Fruit fly (Drosophila melanogaster) whole organism, embryonic: ENCODE data around the gene CG6067.

ENCODE experiments used
- Adf1 ChIP-seq: fragments of 200-800 bp; sonication (Bioruptor generic); IDR thresholded peaks from 2 replicates; pipeline ENCODE4 v1.3.6; 2022; ENCODE audit warnings: missing biosample characterization, missing genetic modification characterization
- Antp ChIP-seq: fragments of 200-800 bp; sonication (Bioruptor generic); optimal IDR thresholded peaks from 3 replicates; lab custom pipeline; 2016; ENCODE audit warnings: missing biosample characterization, missing genetic modification characterization
- C15 ChIP-seq: fragments of 200-800 bp; sonication (Bioruptor generic); IDR thresholded peaks from 3 replicates; pipeline ENCODE4 v1.3.6; 2022; ENCODE audit warnings: missing biosample characterization, missing genetic modification characterization
- CG10543 ChIP-seq: fragments of 200-800 bp; sonication (Bioruptor generic); optimal IDR thresholded peaks from 3 replicates; lab custom pipeline; 2017; ENCODE audit warnings: missing biosample characterization, mild to moderate bottlenecking, missing genetic modification characterization, moderate library complexity
- CG10979 ChIP-seq: fragments of 200-800 bp; sonication (Bioruptor generic); optimal IDR thresholded peaks from 2 replicates; lab custom pipeline; 2018; ENCODE audit warnings: missing biosample characterization, mild to moderate bottlenecking, missing genetic modification characterization, moderate library complexity
- CG11456 ChIP-seq: fragments of 200-800 bp; sonication (Bioruptor generic); IDR thresholded peaks from 3 replicates; pipeline ENCODE4 v1.3.6; 2022; ENCODE audit warnings: missing biosample characterization, missing genetic modification characterization
- CG12219 ChIP-seq: fragments of 200-800 bp; sonication (Bioruptor generic); optimal IDR thresholded peaks from 3 replicates; lab custom pipeline; 2018; ENCODE audit warnings: missing biosample characterization, mild to moderate bottlenecking, missing genetic modification characterization
- CG13775 ChIP-seq: fragments of 200-800 bp; sonication (Bioruptor generic); optimal IDR thresholded peaks from 3 replicates; lab custom pipeline; 2017; ENCODE audit warnings: missing biosample characterization, mild to moderate bottlenecking, missing genetic modification characterization
- CG14441 ChIP-seq: fragments of 200-800 bp; sonication (Bioruptor generic); IDR thresholded peaks from 2 replicates; pipeline ENCODE4 v1.3.6; 2022; ENCODE audit warnings: missing biosample characterization, missing genetic modification characterization
- CG17385 ChIP-seq: fragments of 200-800 bp; sonication (Bioruptor generic); optimal IDR thresholded peaks from 3 replicates; lab custom pipeline; 2018; ENCODE audit warnings: missing biosample characterization, mild to moderate bottlenecking, missing genetic modification characterization
- CG1792 ChIP-seq: fragments of 200-800 bp; sonication (Bioruptor generic); optimal IDR thresholded peaks from 2 replicates; lab custom pipeline; 2016; ENCODE audit warnings: missing biosample characterization, missing genetic modification characterization
- CG2712 ChIP-seq: fragments of 200-800 bp; optimal IDR thresholded peaks from 3 replicates; lab custom pipeline; 2019; ENCODE audit warnings: missing biosample characterization, mild to moderate bottlenecking, missing genetic modification characterization, moderate library complexity
- CG32772 ChIP-seq: fragments of 200-800 bp; sonication (Bioruptor generic); IDR thresholded peaks from 2 replicates; pipeline ENCODE4 v1.3.6; 2022; ENCODE audit warnings: missing biosample characterization, missing genetic modification characterization
- CG34422 ChIP-seq: fragments of 200-800 bp; sonication (Bioruptor generic); IDR thresholded peaks from 3 replicates; pipeline ENCODE4 v1.3.6; 2022; ENCODE audit warnings: missing biosample characterization, missing genetic modification characterization
- CG4360 ChIP-seq: fragments of 200-800 bp; sonication (Bioruptor generic); IDR thresholded peaks from 2 replicates; pipeline ENCODE4 v1.3.6; 2022; ENCODE audit warnings: missing biosample characterization, missing genetic modification characterization
- CG6689 ChIP-seq: fragments of 200-800 bp; sonication (Bioruptor generic); IDR thresholded peaks from 2 replicates; pipeline ENCODE4 v1.3.6; 2022; ENCODE audit warnings: missing biosample characterization, missing genetic modification characterization
- CG6765 ChIP-seq: fragments of 200-800 bp; sonication (Bioruptor generic); optimal IDR thresholded peaks from 3 replicates; lab custom pipeline; 2017; ENCODE audit warnings: missing biosample characterization, mild to moderate bottlenecking, missing genetic modification characterization
- CG6813 ChIP-seq: fragments of 200-800 bp; sonication (Bioruptor generic); optimal IDR thresholded peaks from 2 replicates; lab custom pipeline; 2017; ENCODE audit warnings: missing biosample characterization, missing genetic modification characterization, mild to moderate bottlenecking, moderate library complexity, missing genetic modification reagents
- D19B ChIP-seq: fragments of 200-800 bp; sonication (Bioruptor generic); optimal IDR thresholded peaks from 2 replicates; lab custom pipeline; 2017; ENCODE audit warnings: missing biosample characterization, mild to moderate bottlenecking, missing genetic modification characterization
- Drgx ChIP-seq: fragments of 200-800 bp; sonication (Bioruptor generic); IDR thresholded peaks from 2 replicates; pipeline ENCODE4 v1.3.6; 2022; ENCODE audit warnings: missing biosample characterization, missing genetic modification characterization
- HLH3B ChIP-seq: fragments of 200-800 bp; sonication (Bioruptor generic); IDR thresholded peaks from 2 replicates; pipeline ENCODE4 v1.3.6; 2022; ENCODE audit warnings: missing biosample characterization, missing genetic modification characterization
- Hmx ChIP-seq: fragments of 200-800 bp; sonication (Bioruptor generic); optimal IDR thresholded peaks from 2 replicates; lab custom pipeline; 2016; ENCODE audit warnings: missing biosample characterization, missing genetic modification characterization
- Med ChIP-seq: fragments of 200-800 bp; sonication (Bioruptor generic); peaks from one replicate; lab custom pipeline; 2016; ENCODE audit warnings: missing biosample characterization, missing genetic modification characterization, mild to moderate bottlenecking, inconsistent platforms, moderate library complexity
- Pdp1 ChIP-seq, 2 experiments: fragments of 200-800 bp; sonication (Bioruptor generic); optimal IDR thresholded peaks; 3 replicates each; lab custom pipeline; 2016; ENCODE audit warnings: missing biosample characterization in 2 of 2, missing genetic modification characterization in 2 of 2, mild to moderate bottlenecking in 1 of 2, moderate library complexity in 1 of 2
- Xrp1 ChIP-seq: fragments of 200-800 bp; sonication (Bioruptor generic); IDR thresholded peaks from 2 replicates; pipeline ENCODE4 v1.3.6; 2022; ENCODE audit warnings: missing biosample characterization, missing genetic modification characterization
- ac ChIP-seq: fragments of 200-800 bp; sonication (Bioruptor generic); optimal IDR thresholded peaks from 3 replicates; lab custom pipeline; 2017; ENCODE audit warnings: missing biosample characterization, mild to moderate bottlenecking, missing genetic modification characterization
- ara ChIP-seq: fragments of 200-800 bp; sonication (Bioruptor generic); IDR thresholded peaks from 2 replicates; pipeline ENCODE4 v1.3.6; 2022; ENCODE audit warnings: missing biosample characterization, missing genetic modification characterization
- bsh ChIP-seq, 2 experiments: fragments of 200-800 bp; sonication (Bioruptor generic); optimal IDR thresholded peaks; 2 replicates each; lab custom pipeline; 2017 to 2018; ENCODE audit warnings: mild to moderate bottlenecking in 2 of 2, missing biosample characterization in 2 of 2, missing genetic modification characterization in 2 of 2, moderate library complexity in 1 of 2
- ci ChIP-seq: fragments of 200-800 bp; sonication (Bioruptor generic); IDR thresholded peaks from 3 replicates; pipeline ENCODE4 v1.3.6; 2022; ENCODE audit warnings: missing biosample characterization, missing genetic modification characterization
- dati ChIP-seq: fragments of 200-800 bp; sonication (Bioruptor generic); IDR thresholded peaks from 2 replicates; pipeline ENCODE4 v1.3.6; 2022; ENCODE audit warnings: missing biosample characterization, missing genetic modification characterization
- dysf ChIP-seq: fragments of 200-800 bp; sonication (Bioruptor generic); IDR thresholded peaks from 3 replicates; pipeline ENCODE4 v1.3.6; 2022; ENCODE audit warnings: missing biosample characterization, missing genetic modification characterization
- her ChIP-seq: fragments of 200-800 bp; sonication (Bioruptor generic); optimal IDR thresholded peaks from 2 replicates; lab custom pipeline; 2016; ENCODE audit warnings: missing biosample characterization, missing genetic modification characterization
- hth ChIP-seq: fragments of >200 bp; optimal IDR thresholded peaks from 2 replicates; lab custom pipeline; 2017; ENCODE audit warnings: inconsistent platforms
- mirr ChIP-seq: fragments of 200-800 bp; sonication (Bioruptor generic); optimal IDR thresholded peaks from 3 replicates; lab custom pipeline; 2018; ENCODE audit warnings: missing biosample characterization, mild to moderate bottlenecking, missing genetic modification characterization
- nom ChIP-seq: fragments of 200-800 bp; sonication (Bioruptor generic); optimal IDR thresholded peaks from 2 replicates; lab custom pipeline; 2017; ENCODE audit warnings: missing biosample characterization, missing genetic modification characterization, mild to moderate bottlenecking, moderate library complexity, missing genetic modification reagents
- ro ChIP-seq: fragments of 200-800 bp; sonication (Bioruptor generic); IDR thresholded peaks from 2 replicates; pipeline ENCODE4 v1.3.6; 2022; ENCODE audit warnings: missing biosample characterization, missing genetic modification characterization
- row ChIP-seq: fragments of 200-800 bp; sonication (Bioruptor generic); IDR thresholded peaks from 3 replicates; pipeline ENCODE4 v1.3.6; 2022; ENCODE audit warnings: missing biosample characterization, missing genetic modification characterization
- sens ChIP-seq: fragments of 200-800 bp; sonication (Bioruptor generic); peaks from one replicate; lab custom pipeline; 2016; ENCODE audit warnings: missing biosample characterization, missing genetic modification characterization
- tgo ChIP-seq: fragments of 200-800 bp; sonication (Bioruptor generic); IDR thresholded peaks from 3 replicates; pipeline ENCODE4 v1.3.6; 2022; ENCODE audit warnings: missing biosample characterization, missing genetic modification characterization
- unc-4 ChIP-seq: fragments of 200-800 bp; sonication (Bioruptor generic); IDR thresholded peaks from 2 replicates; pipeline ENCODE4 v1.3.6; 2022; ENCODE audit warnings: missing biosample characterization, missing genetic modification characterization; ENCODE audit not compliant: partially characterized antibody

CG6067 gene

dm6 chrX:5925793-5926418 lies 29.5 kb upstream of the CG6067 start (continued):
- TF ChIP-seq CG10543 (no peak), CG2712 (tag; lab: Kevin White, UChicago) (peak; percentile 37), sens (GFP tag; lab: Kevin White, UChicago) (peak; percentile 77), bsh (GFP tag; optimal IDR thresholded peaks at IDR 0.05; lab: Kevin White, UChicago) (peak; percentile 18 to 38), Xrp1 (peak; percentile 56), CG10979 (tag; lab: Kevin White, UChicago) (peak; percentile 36), row (GFP tag; lab: Robert Waterston, UW) (peak; percentile 48), tgo (GFP tag; lab: Robert Waterston, UW) (peak; percentile 19; the same call in 1 of the 3 replicates), ro (GFP tag; lab: Robert Waterston, UW) (no peak), nom (peak; percentile 59), Adf1 (no peak), ara (GFP tag; lab: Robert Waterston, UW) (peak; percentile 45; the same call in 1 of the 2 replicates), CG12219 (GFP tag; lab: Kevin White, UChicago) (peak; percentile 18), unc-4 (GFP tag; lab: Robert Waterston, UW) (no peak), Hmx (GFP tag; lab: Kevin White, UChicago) (no peak), CG17385 (peak; percentile 23), HLH3B (GFP tag; lab: Robert Waterston, UW) (peak; percentile 43), CG14441 (GFP tag; lab: Robert Waterston, UW) (peak; percentile 42; the same call in 1 of the 2 replicates), CG32772 (GFP tag; lab: Robert Waterston, UW) (0 out of 2 replicates have a peak, but pooled peaks have one; percentile 11), dysf (0 out of 3 replicates have a peak, but pooled peaks have one; percentile 26), CG4360 (GFP tag; lab: Robert Waterston, UW) (0 out of 2 replicates have a peak, but pooled peaks have one; percentile 22), ci (peak; percentile 73), CG6689 (GFP tag; lab: Robert Waterston, UW) (peak; percentile 30), CG34422 (GFP tag; lab: Robert Waterston, UW) (peak; percentile 41; the same call in 1 of the 3 replicates)

dm6 chrX:5926718-5927117 lies 28.7 kb upstream of the CG6067 start:
- TF ChIP-seq CG11456 (GFP tag; lab: Robert Waterston, UW) (no peak), hth (lab: Kevin White, UChicago) (no peak), CG6765 (GFP tag; lab: Kevin White, UChicago) (no peak), mirr (GFP tag; lab: Kevin White, UChicago) (no peak), dati (GFP tag; lab: Robert Waterston, UW) (no peak), her (GFP tag; lab: Kevin White, UChicago) (no peak), D19B (GFP tag; lab: Kevin White, UChicago) (peak; percentile 27), unc-4 (GFP tag; lab: Robert Waterston, UW) (no peak), tgo (GFP tag; lab: Robert Waterston, UW) (no peak), CG6813 (GFP tag; lab: Kevin White, UChicago) (no peak), Med (peak; percentile 21), CG13775 (GFP tag; lab: Kevin White, UChicago) (no peak), CG17385 (no peak), C15 (GFP tag; lab: Robert Waterston, UW) (no peak), Antp (GFP tag; lab: Kevin White, UChicago) (no peak), Drgx (GFP tag; lab: Robert Waterston, UW) (peak; percentile 62; the same call in 1 of the 2 replicates), ac (GFP tag; lab: Kevin White, UChicago) (no peak), Pdp1 (GFP tag; optimal IDR thresholded peaks at IDR 0.05; lab: Kevin White, UChicago) (peak in 1 of 2 experiments; percentile 68), CG1792 (no peak)
